Worm (Caenorhabditis elegans) whole organism, L2 larva: ENCODE measurements around the gene C55A6.6.

Source experiments
- alr-1 ChIP-seq: fragments of 150-350 bp; optimal IDR thresholded peaks from 2 replicates; lab custom pipeline; 2014; ENCODE audit warnings: missing biosample characterization, missing genetic modification characterization
- aly-2 ChIP-seq: fragments of 150-350 bp; optimal IDR thresholded peaks from 2 replicates; lab custom pipeline; 2014; ENCODE audit warnings: missing biosample characterization, missing genetic modification characterization
- ceh-82 ChIP-seq: fragments of 150-350 bp; optimal IDR thresholded peaks from 2 replicates; lab custom pipeline; 2014; ENCODE audit warnings: missing biosample characterization, missing genetic modification characterization
- lsy-2 ChIP-seq, 2 experiments: fragments of 150-350 bp in 1 of 2; sonication (generic microtip) in 1 of 2; optimal IDR thresholded peaks; 2 replicates each; lab custom pipeline; 2014 to 2017; ENCODE audit warnings: missing biosample characterization in 2 of 2, missing genetic modification characterization in 2 of 2
- nhr-23 ChIP-seq: fragments of 150-350 bp; optimal IDR thresholded peaks from 2 replicates; lab custom pipeline; 2014; ENCODE audit warnings: missing biosample characterization, missing genetic modification reagents, missing genetic modification characterization
- snpc-4 ChIP-seq: fragments of 150-350 bp; optimal IDR thresholded peaks from 2 replicates; lab custom pipeline; 2014; ENCODE audit warnings: missing biosample characterization, missing genetic modification characterization
- unc-55 ChIP-seq: fragments of 150-350 bp; sonication (generic microtip); optimal IDR thresholded peaks from 3 replicates; lab custom pipeline; 2014; ENCODE audit warnings: missing biosample characterization, missing genetic modification reagents, missing genetic modification characterization
- ztf-11 ChIP-seq: sonication (generic microtip); optimal IDR thresholded peaks from 2 replicates; lab custom pipeline; 2017; ENCODE audit warnings: missing biosample characterization, missing genetic modification characterization
- ztf-4 ChIP-seq: fragments of 150-350 bp; optimal IDR thresholded peaks from 2 replicates; lab custom pipeline; 2014; ENCODE audit warnings: missing biosample characterization, missing genetic modification characterization

ce11 chrV:11533365-11533949 is 18.9 kb upstream of the C55A6.6 start:
- TF ChIP-seq nhr-23 (no peak), aly-2 (tag; lab: Kevin White, UChicago) (no peak), alr-1 (tag; lab: Kevin White, UChicago) (no peak), ceh-82 (tag; lab: Kevin White, UChicago) (no peak), lsy-2 (tag; optimal IDR thresholded peaks at IDR 0.05; lab: Kevin White, UChicago) (no peak), ztf-11 (no peak), snpc-4 (tag; lab: Kevin White, UChicago) (no peak), unc-55 (GFP tag; lab: Kevin White, UChicago) (no peak), ztf-4 (no peak)
